Worm (Caenorhabditis elegans): ENCODE measurements around the gene K10F12.7.

ce11 chrIII:381198-381597, 1.2 kb downstream of the K10F12.7 start, which contains the start of gene gsto-3:
- TF ChIP-seq pha-4 (tag; optimal IDR thresholded peaks at IDR 0.05) (no peak), ets-4 (tag; optimal IDR thresholded peaks at IDR 0.05) (no peak), fkh-10 (GFP tag; optimal IDR thresholded peaks at IDR 0.05) (no peak)

Data from whole organism, late embryonic.